Comparison of ENCODE assay signal across 5 worm cellular contexts in genomic region chrV:10939990-10940570, ce11.
TF ChIP-seq lines count a peak whose summit lies in the region.

No protein-coding gene starts in this region.

TF ChIP-seq in whole organism, L1 larva, 84 proteins besides CTCF, POLR2A, EP300 and RAD21:
- TF ChIP-seq efl-1 (optimal IDR thresholded peaks at IDR 0.05; lab: Kevin White, UChicago) (no peak), efl-1 (GFP tag; optimal IDR thresholded peaks at IDR 0.05 in 1 of 2; lab: Kevin White, UChicago) (peak in 1 of 2 experiments; percentile 70), mdl-1 (tag; optimal IDR thresholded peaks at IDR 0.05; lab: Kevin White, UChicago) (peak in 1 of 2 experiments; percentile 19), nhr-85 (tag; lab: Kevin White, UChicago) (peak; percentile 92), tbx-2 (tag; optimal IDR thresholded peaks at IDR 0.05; lab: Kevin White, UChicago) (no peak), grh-1 (GFP tag; IDR thresholded peaks at IDR 0.05; lab: Robert Waterston, UW) (peak; percentile 46; the same call in 1 of the 2 replicates), blmp-1 (tag; optimal IDR thresholded peaks at IDR 0.05; lab: Kevin White, UChicago) (peak; percentile 46), ama-1 (optimal IDR thresholded peaks at IDR 0.05; lab: Kevin White, UChicago) (no peak)

TF ChIP-seq in whole organism, L2 larva, 48 proteins besides CTCF, POLR2A, EP300 and RAD21:
- TF ChIP-seq unc-62 (GFP tag; optimal IDR thresholded peaks at IDR 0.05; lab: Kevin White, UChicago) (peak; percentile 24), sma-9 (GFP tag; optimal IDR thresholded peaks at IDR 0.05; lab: Kevin White, UChicago) (peak; percentile 65), sma-9 (tag; optimal IDR thresholded peaks at IDR 0.05; lab: Kevin White, UChicago) (no peak), skn-1 (tag; optimal IDR thresholded peaks at IDR 0.05; lab: Kevin White, UChicago) (no peak), lsy-2 (tag; optimal IDR thresholded peaks at IDR 0.05; lab: Kevin White, UChicago) (no peak), nhr-21 (tag; optimal IDR thresholded peaks at IDR 0.05; lab: Kevin White, UChicago) (peak; percentile 68)

TF ChIP-seq in whole organism, L3 larva, 47 proteins besides CTCF, POLR2A, EP300 and RAD21:
- TF ChIP-seq nhr-23 (tag; optimal IDR thresholded peaks at IDR 0.05; lab: Kevin White, UChicago) (peak; percentile 36), nhr-76 (tag; optimal IDR thresholded peaks at IDR 0.05; lab: Kevin White, UChicago) (no peak), jun-1 (tag; optimal IDR thresholded peaks at IDR 0.05; lab: Kevin White, UChicago) (no peak), hmg-11 (tag; optimal IDR thresholded peaks at IDR 0.05; lab: Kevin White, UChicago) (no peak), aly-2 (tag; optimal IDR thresholded peaks at IDR 0.05; lab: Kevin White, UChicago) (no peak), elt-1 (tag; optimal IDR thresholded peaks at IDR 0.05; lab: Kevin White, UChicago) (no peak), ZK546.5 (tag; optimal IDR thresholded peaks at IDR 0.05; lab: Kevin White, UChicago) (no peak), nhr-25 (tag; optimal IDR thresholded peaks at IDR 0.05; lab: Kevin White, UChicago) (peak; percentile 8), nfya-1 (tag; optimal IDR thresholded peaks at IDR 0.05; lab: Kevin White, UChicago; ENCODE audit: insufficient read depth) (no peak), nhr-67 (tag; optimal IDR thresholded peaks at IDR 0.05; lab: Kevin White, UChicago) (no peak), nhr-43 (tag; optimal IDR thresholded peaks at IDR 0.05; lab: Kevin White, UChicago; ENCODE audit: poor library complexity, severe bottlenecking) (peak; percentile 85), lsy-12 (tag; optimal IDR thresholded peaks at IDR 0.05; lab: Kevin White, UChicago) (no peak), ceh-16 (tag; optimal IDR thresholded peaks at IDR 0.05; lab: Kevin White, UChicago) (no peak), pqm-1 (tag; optimal IDR thresholded peaks at IDR 0.05; lab: Kevin White, UChicago) (no peak), fkh-2 (tag; optimal IDR thresholded peaks at IDR 0.05; lab: Kevin White, UChicago) (no peak), fos-1 (tag; optimal IDR thresholded peaks at IDR 0.05; lab: Kevin White, UChicago) (peak; percentile 20), ceh-9 (tag; optimal IDR thresholded peaks at IDR 0.05; lab: Kevin White, UChicago) (no peak), elt-3 (tag; optimal IDR thresholded peaks at IDR 0.05; lab: Kevin White, UChicago) (no peak), eor-1 (tag; optimal IDR thresholded peaks at IDR 0.05; lab: Kevin White, UChicago) (no peak)
TF ChIP-seq in whole organism, L3 larva: peak in this region for 4.

TF ChIP-seq in whole organism, L4 larva, 104 proteins besides CTCF, POLR2A, EP300 and RAD21:
- no peak for TF ChIP-seq jun-1 (tag; optimal IDR thresholded peaks at IDR 0.05; lab: Kevin White, UChicago)
- no peak for TF ChIP-seq R02D3.7 (tag; optimal IDR thresholded peaks at IDR 0.05; lab: Kevin White, UChicago)
- TF ChIP-seq dmd-6 (GFP tag; IDR thresholded peaks at IDR 0.05; lab: Robert Waterston, UW) = no peak; the same call in 1 of the 2 replicates
- peak; percentile 32; the same call in 1 of the 2 replicates for TF ChIP-seq ceh-20 (GFP tag; IDR thresholded peaks at IDR 0.05; lab: Robert Waterston, UW)
- no peak for TF ChIP-seq fkh-10 (GFP tag; optimal IDR thresholded peaks at IDR 0.05; lab: Kevin White, UChicago)
- TF ChIP-seq nhr-77 (tag; optimal IDR thresholded peaks at IDR 0.05; lab: Kevin White, UChicago) = no peak
- no peak for TF ChIP-seq F44E2.7 (GFP tag; IDR thresholded peaks at IDR 0.05; lab: Robert Waterston, UW)
- no peak for TF ChIP-seq ceh-82 (tag; optimal IDR thresholded peaks at IDR 0.05; lab: Kevin White, UChicago)
- TF ChIP-seq aha-1 (tag; lab: Kevin White, UChicago) = peak; percentile 72
- no peak for TF ChIP-seq zip-2 (tag; optimal IDR thresholded peaks at IDR 0.05; lab: Kevin White, UChicago)
- peak in 1 of 2 experiments; percentile 44 for TF ChIP-seq unc-62 (GFP tag; optimal IDR thresholded peaks at IDR 0.05 in 1 of 2; lab: Kevin White, UChicago)
- TF ChIP-seq unc-62 (tag; optimal IDR thresholded peaks at IDR 0.05; lab: Kevin White, UChicago) = no peak
- TF ChIP-seq dve-1 (tag; optimal IDR thresholded peaks at IDR 0.05; lab: Kevin White, UChicago; ENCODE audit: insufficient read depth) = peak; percentile 46
- TF ChIP-seq mxl-2 (GFP tag; conservative IDR thresholded peaks at IDR 0.05; lab: Robert Waterston, UW) = peak; percentile 96
- TF ChIP-seq dmd-9 (GFP tag; IDR thresholded peaks at IDR 0.05; lab: Robert Waterston, UW) = no peak
- no peak for TF ChIP-seq pha-4 (GFP tag; IDR thresholded peaks at IDR 0.05; lab: Robert Waterston, UW)
- TF ChIP-seq pha-4 (tag; optimal IDR thresholded peaks at IDR 0.05; lab: Kevin White, UChicago) = no peak
- peak; percentile 80 for TF ChIP-seq hlh-30 (tag; optimal IDR thresholded peaks at IDR 0.05; lab: Kevin White, UChicago; ENCODE audit: insufficient read depth)
- peak; percentile 84 for TF ChIP-seq php-3 (GFP tag; IDR thresholded peaks at IDR 0.05; lab: Robert Waterston, UW)
- no peak for TF ChIP-seq zip-11 (GFP tag; IDR thresholded peaks at IDR 0.05; lab: Robert Waterston, UW)
- no peak for TF ChIP-seq mes-2 (tag; optimal IDR thresholded peaks at IDR 0.05; lab: Kevin White, UChicago; ENCODE audit: poor library complexity, severe bottlenecking)

TF ChIP-seq in whole organism, mixed stage, embryonic, 35 proteins besides CTCF, POLR2A, EP300 and RAD21:
- TF ChIP-seq elt-1 (tag; optimal IDR thresholded peaks at IDR 0.05; lab: Kevin White, UChicago; ENCODE audit: borderline replicate concordance, insufficient read depth) (peak; percentile 6), nhr-2 (tag; optimal IDR thresholded peaks at IDR 0.05; lab: Kevin White, UChicago) (no peak)

Comparison
In these comparisons a context has a peak if more than half of its experiments do, and no peak if none do; other contexts are left out.
1. Of the 29 proteins assayed by ChIP-seq in both whole organism, L4 larva and whole organism, L1 larva: peak only in whole organism, L4 larva: aha-1; only in whole organism, L1 larva: none; in both: none; in neither: 26; mixed calls (peak in some experiments, not most) for 2.